ENCODE assay signal across 2 worm cellular contexts in genomic region chrX:399535-399934, ce11.
TF ChIP-seq lines count a peak whose summit lies in the region.

No protein-coding gene starts in this region.

TF ChIP-seq in whole organism, L4 larva, 104 proteins besides CTCF, POLR2A, EP300 and RAD21:
- no peak for TF ChIP-seq tra-1 (GFP tag; IDR thresholded peaks at IDR 0.05; lab: Robert Waterston, UW)
- no peak for TF ChIP-seq lir-3 (tag; optimal IDR thresholded peaks at IDR 0.05; lab: Kevin White, UChicago)
- TF ChIP-seq set-16 (GFP tag; IDR thresholded peaks at IDR 0.05; lab: Robert Waterston, UW): peak; percentile 82
- peak; percentile 61 for TF ChIP-seq aha-1 (tag; lab: Kevin White, UChicago)
- TF ChIP-seq nhr-102 (tag; optimal IDR thresholded peaks at IDR 0.05; lab: Kevin White, UChicago): no peak

TF ChIP-seq in whole organism, early embryonic, 17 proteins besides CTCF, POLR2A, EP300 and RAD21:
- TF ChIP-seq hnd-1 (tag; optimal IDR thresholded peaks at IDR 0.05; lab: Kevin White, UChicago): no peak
- no peak for TF ChIP-seq ama-1 (optimal IDR thresholded peaks at IDR 0.05; lab: Kevin White, UChicago)
- peak; percentile 50; the same call in 1 of the 2 replicates for TF ChIP-seq sea-1 (GFP tag; conservative IDR thresholded peaks at IDR 0.05; lab: Robert Waterston, UW)
- TF ChIP-seq ceh-13 (GFP tag; optimal IDR thresholded peaks at IDR 0.05; lab: Kevin White, UChicago): no peak
- no peak for TF ChIP-seq aly-1 (tag; optimal IDR thresholded peaks at IDR 0.05; lab: Kevin White, UChicago)
